Worm (Caenorhabditis elegans) whole organism, mixed stage, embryonic: ENCODE data around the gene T05H10.4.

Experiments used
- elt-3 ChIP-seq: fragments of 150-350 bp; optimal IDR thresholded peaks from 2 replicates; lab custom pipeline; 2014; ENCODE audit warnings: missing biosample characterization, missing genetic modification characterization
- lin-32 ChIP-seq: fragments of 200-800 bp; sonication (Bioruptor generic); optimal IDR thresholded peaks from 2 replicates; lab custom pipeline; 2018; ENCODE audit warnings: mild to moderate bottlenecking, missing genetic modification characterization, missing compliant biosample characterization
- mab-5 ChIP-seq: fragments of 150-350 bp; optimal IDR thresholded peaks from 2 replicates; lab custom pipeline; 2014; ENCODE audit warnings: missing biosample characterization, missing genetic modification characterization
- nhr-2 ChIP-seq: fragments of 150-350 bp; optimal IDR thresholded peaks from 2 replicates; lab custom pipeline; 2014; ENCODE audit warnings: missing biosample characterization, missing genetic modification characterization
- nhr-28 ChIP-seq: fragments of 150-350 bp; optimal IDR thresholded peaks from 2 replicates; lab custom pipeline; 2014; ENCODE audit warnings: missing biosample characterization, missing genetic modification characterization
- nhr-76 ChIP-seq: sonication (generic microtip); optimal IDR thresholded peaks from 2 replicates; lab custom pipeline; 2017; ENCODE audit warnings: missing biosample characterization, missing genetic modification characterization
- unc-62 ChIP-seq: fragments of 150-350 bp; optimal IDR thresholded peaks from 2 replicates; lab custom pipeline; 2014; ENCODE audit warnings: missing biosample characterization, missing genetic modification reagents, missing genetic modification characterization
- zip-8 ChIP-seq: fragments of 150-350 bp; optimal IDR thresholded peaks from 2 replicates; lab custom pipeline; 2014; ENCODE audit warnings: missing biosample characterization, missing genetic modification characterization
- ztf-11 ChIP-seq: fragments of 150-350 bp; optimal IDR thresholded peaks from 2 replicates; lab custom pipeline; 2014; ENCODE audit warnings: missing biosample characterization, missing genetic modification characterization

ce11 chrII:8052172-8052571 is 778 bp upstream of the T05H10.4 start:
- TF ChIP-seq nhr-28, result no peak
- TF ChIP-seq nhr-76 (tag; lab: Kevin White, UChicago), result no peak
- no peak for TF ChIP-seq elt-3 (tag; lab: Kevin White, UChicago)
- no peak for TF ChIP-seq lin-32 (GFP tag; lab: Kevin White, UChicago)
- no peak for TF ChIP-seq ztf-11 (tag; lab: Kevin White, UChicago)
- TF ChIP-seq unc-62, result no peak
- no peak for TF ChIP-seq nhr-2 (tag; lab: Kevin White, UChicago)
- TF ChIP-seq zip-8 (tag; lab: Kevin White, UChicago), result no peak
- TF ChIP-seq mab-5, result no peak
